Fruit fly (Drosophila melanogaster) S2 (cell line): Measurements from ENCODE around the gene CG32448.

Experiments
- CG8478 ChIP-seq: fragments of >200 bp; optimal IDR thresholded peaks from 2 replicates; lab custom pipeline; 2018
- CTCF ChIP-seq, 2 experiments: fragments of >200 bp; optimal IDR thresholded peaks; 2 replicates each; lab custom pipeline; 2018

- TF ChIP-seq CTCF (optimal IDR thresholded peaks at IDR 0.05; lab: Kevin White, UChicago) (no peak), CG8478 (lab: Kevin White, UChicago) (no peak)
Observed at dm6 chr3L:21808568-21808967, 19.7 kb downstream of the CG32448 start, which contains the start of gene eg.
